Fruit fly (Drosophila melanogaster): ENCODE data around the gene CG18731.

DNA sequence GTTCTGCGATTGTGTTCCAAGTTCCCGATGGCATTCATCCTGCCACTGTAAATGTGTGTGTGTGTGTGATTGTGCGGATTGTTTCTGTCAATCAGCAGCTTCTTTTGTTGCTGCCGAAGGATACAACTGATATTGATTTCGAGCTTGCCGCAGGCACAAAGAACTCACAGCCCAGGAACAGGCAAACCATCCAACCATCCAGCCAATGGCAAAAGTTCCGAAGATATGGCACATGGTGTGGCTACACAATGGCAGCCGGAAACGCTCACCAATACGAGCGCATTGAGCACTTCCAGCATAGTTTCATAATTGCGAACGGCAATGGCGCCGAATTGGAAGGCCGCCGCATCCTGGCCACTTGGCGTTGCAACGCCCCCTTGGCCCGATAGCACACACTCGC lies 23.1 kb upstream of the CG18731 start:
- TF ChIP-seq insv (optimal IDR thresholded peaks at IDR 0.05) (no peak), psq (optimal IDR thresholded peaks at IDR 0.05) (no peak), h (optimal IDR thresholded peaks at IDR 0.05) (no peak), Sin3A (optimal IDR thresholded peaks at IDR 0.05) (no peak)

Data from Kc167 (cell line).